Fruit fly (Drosophila melanogaster) whole organism, embryonic: Measurements from ENCODE around the gene dysc.

Source experiments
- CG10366 ChIP-seq: fragments of 200-800 bp; sonication (Bioruptor generic); IDR thresholded peaks from 2 replicates; pipeline ENCODE4 v1.3.6; 2022; ENCODE audit warnings: missing biosample characterization, missing genetic modification characterization
- CG10979 ChIP-seq: fragments of 200-800 bp; sonication (Bioruptor generic); optimal IDR thresholded peaks from 2 replicates; lab custom pipeline; 2018; ENCODE audit warnings: missing biosample characterization, mild to moderate bottlenecking, missing genetic modification characterization, moderate library complexity
- CG11560 ChIP-seq: fragments of 200-800 bp; sonication (Bioruptor generic); IDR thresholded peaks from 3 replicates; pipeline ENCODE4 v1.3.6; 2022; ENCODE audit warnings: missing biosample characterization, missing genetic modification characterization
- CG17361 ChIP-seq: fragments of 200-800 bp; sonication (Bioruptor generic); IDR thresholded peaks from 3 replicates; pipeline ENCODE4 v1.3.6; 2022; ENCODE audit warnings: missing biosample characterization, missing genetic modification characterization
- CG18011 ChIP-seq: fragments of 200-800 bp; sonication (Bioruptor generic); optimal IDR thresholded peaks from 2 replicates; lab custom pipeline; 2017; ENCODE audit warnings: missing biosample characterization, missing genetic modification characterization, mild to moderate bottlenecking, moderate library complexity, missing genotype
- CG3281 ChIP-seq: fragments of 200-800 bp; sonication (Bioruptor generic); optimal IDR thresholded peaks from 3 replicates; lab custom pipeline; 2017; ENCODE audit warnings: missing biosample characterization, mild to moderate bottlenecking, missing genetic modification characterization
- CG33557 ChIP-seq: fragments of 200-800 bp; sonication (Bioruptor generic); optimal IDR thresholded peaks from 2 replicates; lab custom pipeline; 2019; ENCODE audit warnings: missing biosample characterization, mild to moderate bottlenecking, missing genetic modification characterization, moderate library complexity
- CG34224 ChIP-seq: fragments of 200-800 bp; sonication (Bioruptor generic); IDR thresholded peaks from 3 replicates; pipeline ENCODE4 v1.3.6; 2022; ENCODE audit warnings: missing biosample characterization, missing genetic modification characterization; ENCODE audit not compliant: partially characterized antibody
- CG4854 ChIP-seq: fragments of 200-800 bp; sonication (Bioruptor generic); optimal IDR thresholded peaks from 2 replicates; lab custom pipeline; 2016; ENCODE audit warnings: missing biosample characterization, missing genetic modification characterization, inconsistent platforms
- CG6683 ChIP-seq: fragments of 200-800 bp; sonication (Bioruptor generic); optimal IDR thresholded peaks from 2 replicates; lab custom pipeline; 2017; ENCODE audit warnings: missing biosample characterization, mild to moderate bottlenecking, missing genetic modification characterization, missing genetic modification reagents
- CG7271 ChIP-seq: fragments of 200-800 bp; sonication (Bioruptor generic); optimal IDR thresholded peaks from 2 replicates; lab custom pipeline; 2018; ENCODE audit warnings: missing biosample characterization, mild to moderate bottlenecking, missing genetic modification characterization, moderate library complexity
- CG7357 ChIP-seq: fragments of 200-800 bp; sonication (Bioruptor generic); IDR thresholded peaks from 3 replicates; pipeline ENCODE4 v1.3.6; 2022; ENCODE audit warnings: missing biosample characterization, missing genetic modification characterization
- CG9437 ChIP-seq: fragments of 200-800 bp; sonication (Bioruptor generic); optimal IDR thresholded peaks from 2 replicates; lab custom pipeline; 2018; ENCODE audit warnings: missing biosample characterization, mild to moderate bottlenecking, missing genetic modification characterization
- CG9609 ChIP-seq: fragments of 200-800 bp; sonication (Bioruptor generic); optimal IDR thresholded peaks from 3 replicates; lab custom pipeline; 2016; ENCODE audit warnings: missing biosample characterization, missing genetic modification characterization
- Camta ChIP-seq: fragments of 200-800 bp; sonication (Bioruptor generic); optimal IDR thresholded peaks from 2 replicates; lab custom pipeline; 2016; ENCODE audit warnings: missing biosample characterization, missing genetic modification characterization
- Dbx ChIP-seq: fragments of 200-800 bp; sonication (Bioruptor generic); IDR thresholded peaks from 3 replicates; pipeline ENCODE4 v1.3.6; 2022; ENCODE audit warnings: missing biosample characterization, missing genetic modification characterization
- Fer1 ChIP-seq: fragments of 200-800 bp; sonication (Bioruptor generic); optimal IDR thresholded peaks from 2 replicates; lab custom pipeline; 2017; ENCODE audit warnings: missing biosample characterization, mild to moderate bottlenecking, missing genetic modification characterization
- Fer3 ChIP-seq: fragments of 200-800 bp; sonication (Bioruptor generic); optimal IDR thresholded peaks from 2 replicates; lab custom pipeline; 2018; ENCODE audit warnings: missing biosample characterization, mild to moderate bottlenecking, missing genetic modification characterization, moderate library complexity
- Hey ChIP-seq: fragments of 200-800 bp; sonication (Bioruptor generic); optimal IDR thresholded peaks from 3 replicates; lab custom pipeline; 2018; ENCODE audit warnings: missing biosample characterization, mild to moderate bottlenecking, missing genetic modification characterization
- Nf-YA ChIP-seq: fragments of 200-800 bp; sonication (Bioruptor generic); IDR thresholded peaks from 2 replicates; pipeline ENCODE4 v1.3.6; 2022; ENCODE audit warnings: missing biosample characterization, missing genetic modification characterization
- Opbp ChIP-seq: fragments of 200-800 bp; sonication (Bioruptor generic); IDR thresholded peaks from 3 replicates; pipeline ENCODE4 v1.3.6; 2022; ENCODE audit warnings: missing biosample characterization, missing genetic modification characterization; ENCODE audit not compliant: partially characterized antibody
- Sin3A ChIP-seq: fragments of >200 bp; optimal IDR thresholded peaks from 2 replicates; lab custom pipeline; 2018
- aop ChIP-seq: fragments of 200-800 bp; sonication (Bioruptor generic); IDR thresholded peaks from 2 replicates; pipeline ENCODE4 v1.3.6; 2022; ENCODE audit warnings: missing biosample characterization, missing genetic modification characterization
- bab2 ChIP-seq: fragments of 200-800 bp; sonication (Bioruptor generic); optimal IDR thresholded peaks from 2 replicates; lab custom pipeline; 2016; ENCODE audit warnings: missing biosample characterization, missing genetic modification characterization
- cato ChIP-seq: fragments of 200-800 bp; sonication (Bioruptor generic); optimal IDR thresholded peaks from 2 replicates; lab custom pipeline; 2016; ENCODE audit warnings: missing biosample characterization, missing genetic modification characterization, borderline replicate concordance
- dm ChIP-seq: fragments of 200-800 bp; sonication (Bioruptor generic); optimal IDR thresholded peaks from 3 replicates; lab custom pipeline; 2016; ENCODE audit warnings: missing biosample characterization, missing genetic modification characterization
- dpn ChIP-seq, 2 experiments: fragments of 200-800 bp; sonication (Bioruptor generic); optimal IDR thresholded peaks; 3 replicates each; lab custom pipeline; 2016; ENCODE audit warnings: missing biosample characterization in 2 of 2, missing genetic modification characterization in 2 of 2
- dysf ChIP-seq: fragments of 200-800 bp; sonication (Bioruptor generic); IDR thresholded peaks from 3 replicates; pipeline ENCODE4 v1.3.6; 2022; ENCODE audit warnings: missing biosample characterization, missing genetic modification characterization
- en ChIP-seq: fragments of 200-800 bp; sonication (Bioruptor generic); optimal IDR thresholded peaks from 2 replicates; lab custom pipeline; 2016; ENCODE audit warnings: missing biosample characterization, missing genetic modification characterization
- ewg ChIP-seq: fragments of 200-800 bp; sonication (Bioruptor generic); optimal IDR thresholded peaks from 3 replicates; lab custom pipeline; 2017; ENCODE audit warnings: mild to moderate bottlenecking, missing biosample characterization, missing genetic modification reagents, missing genetic modification characterization
- gt ChIP-seq: fragments of 200-800 bp; sonication (Bioruptor generic); IDR thresholded peaks from 2 replicates; pipeline ENCODE4 v1.3.6; 2022; ENCODE audit warnings: missing biosample characterization, missing genetic modification characterization
- jing ChIP-seq: fragments of 200-800 bp; sonication (Bioruptor generic); optimal IDR thresholded peaks from 2 replicates; lab custom pipeline; 2018; ENCODE audit warnings: missing biosample characterization, mild to moderate bottlenecking, missing genetic modification characterization
- kni ChIP-seq: fragments of 200-800 bp; sonication (Bioruptor generic); optimal IDR thresholded peaks from 3 replicates; lab custom pipeline; 2017; ENCODE audit warnings: mild to moderate bottlenecking, missing biosample characterization, missing genetic modification reagents, missing genetic modification characterization
- nmo ChIP-seq: fragments of 200-800 bp; sonication (Bioruptor generic); optimal IDR thresholded peaks from 2 replicates; lab custom pipeline; 2018; ENCODE audit warnings: missing biosample characterization, mild to moderate bottlenecking, missing genetic modification characterization, moderate library complexity
- oc ChIP-seq: fragments of 200-800 bp; sonication (Bioruptor generic); optimal IDR thresholded peaks from 2 replicates; lab custom pipeline; 2018; ENCODE audit warnings: missing biosample characterization, mild to moderate bottlenecking, missing genetic modification characterization, moderate library complexity
- odd ChIP-seq: fragments of 200-800 bp; sonication (Bioruptor generic); optimal IDR thresholded peaks from 2 replicates; lab custom pipeline; 2017; ENCODE audit warnings: missing biosample characterization, mild to moderate bottlenecking, missing genetic modification characterization
- peb ChIP-seq: fragments of 200-800 bp; sonication (Bioruptor generic); IDR thresholded peaks from 2 replicates; pipeline ENCODE4 v1.3.6; 2022; ENCODE audit warnings: missing biosample characterization, missing genetic modification characterization
- pho ChIP-seq: fragments of 200-800 bp; sonication (Bioruptor generic); optimal IDR thresholded peaks from 2 replicates; lab custom pipeline; 2016; ENCODE audit warnings: missing biosample characterization, missing genetic modification characterization
- phol ChIP-seq: fragments of 200-800 bp; sonication (Bioruptor generic); optimal IDR thresholded peaks from 3 replicates; lab custom pipeline; 2018; ENCODE audit warnings: missing biosample characterization, mild to moderate bottlenecking, missing genetic modification characterization, moderate library complexity
- pros ChIP-seq: fragments of 200-800 bp; sonication (Bioruptor generic); optimal IDR thresholded peaks from 3 replicates; lab custom pipeline; 2019; ENCODE audit warnings: missing biosample characterization, mild to moderate bottlenecking, missing genetic modification characterization, moderate library complexity
- pum ChIP-seq: fragments of 200-800 bp; sonication (Bioruptor generic); optimal IDR thresholded peaks from 2 replicates; lab custom pipeline; 2016; ENCODE audit warnings: missing biosample characterization, missing genetic modification characterization
- scrt ChIP-seq: fragments of 200-800 bp; sonication (Bioruptor generic); optimal IDR thresholded peaks from 2 replicates; lab custom pipeline; 2018; ENCODE audit warnings: missing biosample characterization, mild to moderate bottlenecking, missing genetic modification characterization, moderate library complexity
- sima ChIP-seq: fragments of 200-800 bp; sonication (Bioruptor generic); optimal IDR thresholded peaks from 2 replicates; lab custom pipeline; 2016; ENCODE audit warnings: missing biosample characterization, missing genetic modification characterization
- ssp ChIP-seq: fragments of 200-800 bp; sonication (Bioruptor generic); IDR thresholded peaks from 2 replicates; pipeline ENCODE4 v1.3.6; 2022; ENCODE audit warnings: missing biosample characterization, missing genetic modification characterization
- tin ChIP-seq: fragments of 200-800 bp; sonication (Bioruptor generic); optimal IDR thresholded peaks from 3 replicates; lab custom pipeline; 2016; ENCODE audit warnings: missing biosample characterization, missing genetic modification characterization
- ttk ChIP-seq: fragments of 200-800 bp; sonication (Bioruptor generic); IDR thresholded peaks from 2 replicates; pipeline ENCODE4 v2.1.2; 2022; ENCODE audit warnings: missing biosample characterization, missing genetic modification characterization
- usp ChIP-seq: fragments of >200 bp; optimal IDR thresholded peaks from 2 replicates; lab custom pipeline; 2017; ENCODE audit warnings: missing biosample characterization, missing genetic modification characterization
- zen2 ChIP-seq: fragments of 200-800 bp; sonication (Bioruptor generic); IDR thresholded peaks from 3 replicates; pipeline ENCODE4 v1.3.6; 2022; ENCODE audit warnings: missing biosample characterization, missing genetic modification characterization; ENCODE audit not compliant: partially characterized antibody

dysc gene

DNA sequence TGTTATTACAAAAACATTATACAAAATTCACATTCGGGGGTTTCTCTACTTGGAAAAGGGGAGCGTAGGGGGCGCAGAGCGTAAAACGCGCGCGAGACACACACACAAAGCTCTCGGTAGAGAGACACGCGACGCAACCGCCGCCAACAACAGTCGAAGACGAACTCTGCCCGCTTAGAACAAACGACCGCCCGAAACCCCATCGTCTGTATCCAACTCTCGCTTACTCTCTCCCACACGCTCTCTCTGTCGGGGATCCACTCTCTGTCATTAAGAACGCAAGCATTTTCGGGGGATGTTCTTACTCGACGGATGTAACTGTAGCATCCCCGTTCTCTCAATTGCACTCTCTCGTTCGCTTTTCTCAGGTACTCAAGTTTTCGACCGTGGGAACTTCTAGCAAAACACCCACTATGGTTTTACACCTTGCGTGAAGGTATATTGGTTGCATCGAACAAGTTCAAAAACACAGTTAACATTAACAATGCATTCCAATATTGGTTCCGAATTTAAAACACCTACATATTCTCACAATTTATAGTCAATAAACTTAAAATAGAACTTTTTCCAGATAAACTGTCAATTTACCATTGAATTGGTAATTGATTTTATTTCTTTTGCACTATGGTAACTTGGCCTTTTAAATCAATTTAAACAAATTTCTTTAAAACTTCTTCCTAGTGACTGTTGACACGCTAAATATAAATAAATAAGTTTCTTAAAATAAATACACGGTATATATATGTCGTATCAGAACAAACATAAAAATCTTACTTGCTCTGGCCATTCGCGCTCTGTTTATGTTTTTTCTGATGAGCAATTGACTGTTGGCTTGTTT is 17.0 kb upstream of the dysc start (continued):
- TF ChIP-seq gt (GFP tag; lab: Robert Waterston, UW) (peak; percentile 54; the same call in 1 of the 2 replicates), CG33557 (peak; percentile 89), zen2 (GFP tag; lab: Robert Waterston, UW) (peak; percentile 75; the same call in 1 of the 3 replicates), CG18011 (GFP tag; lab: Kevin White, UChicago) (peak; percentile 63), odd (GFP tag; lab: Kevin White, UChicago) (peak; percentile 88), Dbx (peak; percentile 72; the same call in 2 of the 3 replicates), CG11560 (tag; lab: Robert Waterston, UW) (peak; percentile 79; the same call in 2 of the 3 replicates), phol (tag; lab: Kevin White, UChicago) (peak; percentile 96), bab2 (GFP tag; lab: Kevin White, UChicago) (peak; percentile 90), pho (peak; percentile 90), kni (GFP tag; lab: Kevin White, UChicago) (peak; percentile 84), Sin3A (no peak), CG10366 (GFP tag; lab: Robert Waterston, UW) (peak; percentile 75), Nf-YA (GFP tag; lab: Robert Waterston, UW) (peak; percentile 62), pros (GFP tag; lab: Kevin White, UChicago) (peak; percentile 71), dm (peak; percentile 82), CG34224 (GFP tag; lab: Robert Waterston, UW) (peak; percentile 68; the same call in 2 of the 3 replicates), Hey (tag; lab: Kevin White, UChicago) (peak; percentile 15), ssp (GFP tag; lab: Robert Waterston, UW) (peak; percentile 71), sima (GFP tag; lab: Kevin White, UChicago) (peak; percentile 4), scrt (GFP tag; lab: Kevin White, UChicago) (peak; percentile 81), Camta (GFP tag; lab: Kevin White, UChicago) (peak; percentile 92), CG9609 (peak; percentile 90), CG7357 (GFP tag; lab: Robert Waterston, UW) (peak; percentile 75), ttk (GFP tag; lab: Robert Waterston, UW) (peak; percentile 77), CG9437 (peak; percentile 91), ewg (GFP tag; lab: Kevin White, UChicago) (peak; percentile 83), CG17361 (GFP tag; lab: Robert Waterston, UW) (peak; percentile 96), Fer3 (tag; lab: Kevin White, UChicago) (peak; percentile 88), CG3281 (peak; percentile 95), dpn (GFP tag; optimal IDR thresholded peaks at IDR 0.05; lab: Kevin White, UChicago) (peak; percentile 90 to 92), dysf (peak; percentile 90), usp (GFP tag; lab: Kevin White, UChicago) (no peak), Opbp (GFP tag; lab: Robert Waterston, UW) (0 out of 3 replicates have a peak, but pooled peaks have one; percentile 20), tin (GFP tag; lab: Kevin White, UChicago) (peak; percentile 92), CG7271 (tag; lab: Kevin White, UChicago) (peak; percentile 58), CG10979 (tag; lab: Kevin White, UChicago) (peak; percentile 97), oc (tag; lab: Kevin White, UChicago) (peak; percentile 50), en (GFP tag; lab: Kevin White, UChicago) (peak; percentile 81), nmo (GFP tag; lab: Kevin White, UChicago) (peak; percentile 81), jing (peak; percentile 88), CG4854 (peak; percentile 72), Fer1 (peak; percentile 92), aop (GFP tag; lab: Robert Waterston, UW) (no peak), cato (GFP tag; lab: Kevin White, UChicago) (peak; percentile 77), peb (GFP tag; lab: Robert Waterston, UW) (peak; percentile 41; the same call in 1 of the 2 replicates), CG6683 (GFP tag; lab: Kevin White, UChicago) (peak; percentile 82), pum (peak; percentile 92)
